Worm (Caenorhabditis elegans) whole organism, L4/young adult: ENCODE measurements around the gene prmt-9.

ENCODE experiments used
- W03F9.2 ChIP-seq: fragments of 150-350 bp; optimal IDR thresholded peaks from 2 replicates; lab custom pipeline; 2014; ENCODE audit warnings: missing biosample characterization, missing genetic modification characterization
- him-1 ChIP-seq: sonication (generic microtip); optimal IDR thresholded peaks from 2 replicates; lab custom pipeline; 2016; ENCODE audit warnings: missing genotype, missing genetic modification reagents, missing genetic modification characterization, missing compliant biosample characterization

DNA sequence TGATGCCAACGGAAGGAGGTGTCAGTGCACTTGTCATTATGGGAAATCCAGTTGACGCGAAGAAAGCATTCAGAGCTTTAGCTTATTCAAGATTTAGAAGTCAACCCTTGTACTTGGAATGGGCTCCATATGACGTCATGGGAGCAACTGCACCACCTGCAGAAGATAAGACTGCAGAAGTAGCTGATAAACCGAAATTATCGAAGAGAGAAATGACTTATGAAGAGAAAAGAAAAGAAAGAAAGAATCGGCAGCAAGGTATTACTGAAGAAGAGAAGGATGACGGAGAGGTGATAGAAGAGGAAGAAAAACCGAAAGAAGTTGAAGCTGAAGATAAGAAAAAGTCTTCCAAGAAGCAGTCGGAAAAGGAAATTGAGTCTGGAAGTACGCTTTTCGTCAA, 44.0 kb upstream of the prmt-9 start:
- TF ChIP-seq him-1 (tag; lab: Kevin White, UChicago) (no peak), W03F9.2 (tag; lab: Kevin White, UChicago) (no peak)
